Fruit fly (Drosophila melanogaster): ENCODE measurements around the gene CG11619.

DNA sequence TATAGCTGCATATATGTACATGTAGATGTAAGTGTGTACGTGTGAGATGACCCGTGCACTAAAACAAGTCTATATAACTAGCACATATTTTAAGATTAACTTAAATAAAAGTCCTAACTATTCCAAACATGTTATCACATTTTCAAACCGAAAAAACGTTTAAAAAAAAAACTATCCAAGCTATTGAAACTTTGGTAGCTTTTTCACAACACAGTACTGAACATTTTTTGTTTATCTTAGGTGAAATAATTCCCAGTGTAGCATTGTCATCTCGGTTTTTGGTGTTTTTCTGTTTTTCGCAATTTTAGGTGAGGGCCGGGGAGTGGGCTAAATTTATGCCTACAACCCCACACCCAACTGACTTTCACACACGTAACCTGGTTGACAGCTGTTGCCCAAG lies 39.0 kb upstream of the CG11619 start:
- TF ChIP-seq Pif1B (GFP tag; optimal IDR thresholded peaks at IDR 0.05) (no peak), CG8301 (tag; optimal IDR thresholded peaks at IDR 0.05) (no peak), CG32121 (GFP tag; IDR thresholded peaks at IDR 0.05) (no peak), gl (tag; optimal IDR thresholded peaks at IDR 0.05) (no peak), CG17806 (tag; optimal IDR thresholded peaks at IDR 0.05) (no peak), CG13204 (GFP tag; optimal IDR thresholded peaks at IDR 0.05) (no peak), CG10348 (GFP tag; IDR thresholded peaks at IDR 0.05) (no peak), Pif1A (GFP tag; optimal IDR thresholded peaks at IDR 0.05) (no peak), rn (GFP tag; IDR thresholded peaks at IDR 0.05) (no peak), CG9948 (tag; optimal IDR thresholded peaks at IDR 0.05) (no peak), CG34367 (tag; optimal IDR thresholded peaks at IDR 0.05) (no peak)

All from whole organism, pupa.